Worm (Caenorhabditis elegans) whole organism, late embryonic: Measurements from ENCODE around the gene far-8.
A peak's percentile ranks its signal among the peaks of the same experiment; 100 is the strongest.

Experiments
- K02D7.2 ChIP-seq: sonication (generic microtip); optimal IDR thresholded peaks from 2 replicates; lab custom pipeline; 2017; ENCODE audit warnings: mild to moderate bottlenecking, missing genetic modification characterization, missing compliant biosample characterization
- K09A11.1 ChIP-seq: sonication (generic microtip); optimal IDR thresholded peaks from 2 replicates; lab custom pipeline; 2017; ENCODE audit warnings: antibody characterized with exemption, mild to moderate bottlenecking, missing genetic modification characterization, missing compliant biosample characterization; ENCODE audit not compliant: insufficient read depth
- ahr-1 ChIP-seq: sonication (generic microtip); optimal IDR thresholded peaks from 2 replicates; lab custom pipeline; 2016; ENCODE audit warnings: missing genetic modification characterization, missing compliant biosample characterization
- ama-1 ChIP-seq: fragments of 150-350 bp; optimal IDR thresholded peaks from 2 replicates; lab custom pipeline; 2014
- ceh-14 ChIP-seq: sonication (generic microtip); optimal IDR thresholded peaks from 2 replicates; lab custom pipeline; 2016; ENCODE audit warnings: missing genotype, missing genetic modification characterization, missing compliant biosample characterization
- ceh-18 ChIP-seq: sonication (generic microtip); optimal IDR thresholded peaks from 2 replicates; lab custom pipeline; 2016; ENCODE audit warnings: missing genetic modification characterization, missing compliant biosample characterization
- ceh-19 ChIP-seq: fragments of 200-800 bp; sonication (Bioruptor generic); optimal IDR thresholded peaks from 2 replicates; lab custom pipeline; 2018; ENCODE audit warnings: mild to moderate bottlenecking, missing genetic modification characterization, missing compliant biosample characterization
- ceh-30 ChIP-seq: fragments of 150-350 bp; optimal IDR thresholded peaks from 2 replicates; lab custom pipeline; 2014; ENCODE audit warnings: missing biosample characterization, missing genetic modification characterization
- ceh-48 ChIP-seq: sonication (generic microtip); optimal IDR thresholded peaks from 2 replicates; lab custom pipeline; 2016; ENCODE audit warnings: missing genetic modification characterization, inconsistent platforms, missing compliant biosample characterization
- ceh-6 ChIP-seq: fragments of 200-800 bp; sonication (Bioruptor generic); optimal IDR thresholded peaks from 2 replicates; lab custom pipeline; 2018; ENCODE audit warnings: mild to moderate bottlenecking, missing genetic modification characterization, missing compliant biosample characterization
- che-1 ChIP-seq: sonication (generic microtip); optimal IDR thresholded peaks from 2 replicates; lab custom pipeline; 2016; ENCODE audit warnings: mild to moderate bottlenecking, missing genetic modification characterization, missing compliant biosample characterization
- dmd-4 ChIP-seq: sonication (generic microtip); optimal IDR thresholded peaks from 2 replicates; lab custom pipeline; 2016; ENCODE audit warnings: borderline replicate concordance, missing genetic modification characterization, missing compliant biosample characterization
- elt-4 ChIP-seq: sonication (generic microtip); optimal IDR thresholded peaks from 2 replicates; lab custom pipeline; 2016; ENCODE audit warnings: missing genetic modification characterization, missing compliant biosample characterization
- ets-4 ChIP-seq: sonication (generic microtip); optimal IDR thresholded peaks from 2 replicates; lab custom pipeline; 2016; ENCODE audit warnings: missing genetic modification characterization, missing compliant biosample characterization
- eyg-1 ChIP-seq: sonication (generic microtip); optimal IDR thresholded peaks from 2 replicates; lab custom pipeline; 2016; ENCODE audit warnings: missing genotype, missing genetic modification characterization, missing compliant biosample characterization
- fkh-10 ChIP-seq: fragments of 150-350 bp; optimal IDR thresholded peaks from 2 replicates; lab custom pipeline; 2014; ENCODE audit warnings: missing biosample characterization, missing genetic modification reagents, missing genetic modification characterization
- hlh-15 ChIP-seq: sonication (generic microtip); optimal IDR thresholded peaks from 2 replicates; lab custom pipeline; 2016; ENCODE audit warnings: missing genetic modification characterization, missing compliant biosample characterization
- mec-3 ChIP-seq: sonication (generic microtip); optimal IDR thresholded peaks from 2 replicates; lab custom pipeline; 2016; ENCODE audit warnings: borderline replicate concordance, missing genetic modification characterization, missing compliant biosample characterization
- nfya-1 ChIP-seq: sonication (generic microtip); optimal IDR thresholded peaks from 2 replicates; lab custom pipeline; 2017; ENCODE audit warnings: missing genetic modification characterization, mild to moderate bottlenecking, missing compliant biosample characterization, antibody characterized with exemption, moderate library complexity
- nhr-232 ChIP-seq: sonication (generic microtip); optimal IDR thresholded peaks from 2 replicates; lab custom pipeline; 2016; ENCODE audit warnings: missing genetic modification characterization, missing compliant biosample characterization
- npax-4 ChIP-seq: sonication (generic microtip); optimal IDR thresholded peaks from 2 replicates; lab custom pipeline; 2016; ENCODE audit warnings: missing genetic modification characterization, missing compliant biosample characterization
- pax-1 ChIP-seq: fragments of 150-350 bp; optimal IDR thresholded peaks from 2 replicates; lab custom pipeline; 2014; ENCODE audit warnings: missing biosample characterization, missing genetic modification characterization
- pqm-1 ChIP-seq: sonication (generic microtip); optimal IDR thresholded peaks from 2 replicates; lab custom pipeline; 2016; ENCODE audit warnings: missing genetic modification characterization, missing compliant biosample characterization
- ref-2 ChIP-seq: sonication (generic microtip); optimal IDR thresholded peaks from 2 replicates; lab custom pipeline; 2016; ENCODE audit warnings: missing genetic modification characterization, missing compliant biosample characterization
- rnt-1 ChIP-seq: sonication (generic microtip); optimal IDR thresholded peaks from 2 replicates; lab custom pipeline; 2016; ENCODE audit warnings: missing genetic modification characterization, missing compliant biosample characterization
- sox-4 ChIP-seq: sonication (generic microtip); optimal IDR thresholded peaks from 2 replicates; lab custom pipeline; 2017; ENCODE audit warnings: mild to moderate bottlenecking, missing genetic modification characterization, inconsistent platforms, missing compliant biosample characterization
- tbx-7 ChIP-seq: sonication (generic microtip); optimal IDR thresholded peaks from 2 replicates; lab custom pipeline; 2016; ENCODE audit warnings: missing genotype, missing genetic modification characterization, missing compliant biosample characterization
- ttx-3 ChIP-seq: sonication (generic microtip); optimal IDR thresholded peaks from 2 replicates; lab custom pipeline; 2016; ENCODE audit warnings: missing genetic modification reagents, missing genetic modification characterization, missing compliant biosample characterization
- unc-3 ChIP-seq, 2 experiments: fragments of 200-800 bp in 1 of 2; sonication (Bioruptor generic) in 1 of 2; sonication (generic microtip) in 1 of 2; conservative IDR thresholded peaks in 1 of 2; optimal IDR thresholded peaks in 1 of 2; 2 replicates each; pipeline versions ENCODE4 v1.3.6 to Lab custom; 2016 to 2022; ENCODE audit warnings: missing compliant biosample characterization in 2 of 2, missing genetic modification characterization in 2 of 2, missing genetic modification reagents in 1 of 2
- unc-86 ChIP-seq: sonication (generic microtip); optimal IDR thresholded peaks from 2 replicates; lab custom pipeline; 2016; ENCODE audit warnings: missing genetic modification characterization, missing compliant biosample characterization
- zip-5 ChIP-seq: sonication (generic microtip); optimal IDR thresholded peaks from 2 replicates; lab custom pipeline; 2016; ENCODE audit warnings: missing genetic modification characterization, missing compliant biosample characterization
- ztf-16 ChIP-seq: sonication (generic microtip); optimal IDR thresholded peaks from 2 replicates; lab custom pipeline; 2017; ENCODE audit warnings: missing genetic modification characterization, missing compliant biosample characterization

Gene far-8

DNA sequence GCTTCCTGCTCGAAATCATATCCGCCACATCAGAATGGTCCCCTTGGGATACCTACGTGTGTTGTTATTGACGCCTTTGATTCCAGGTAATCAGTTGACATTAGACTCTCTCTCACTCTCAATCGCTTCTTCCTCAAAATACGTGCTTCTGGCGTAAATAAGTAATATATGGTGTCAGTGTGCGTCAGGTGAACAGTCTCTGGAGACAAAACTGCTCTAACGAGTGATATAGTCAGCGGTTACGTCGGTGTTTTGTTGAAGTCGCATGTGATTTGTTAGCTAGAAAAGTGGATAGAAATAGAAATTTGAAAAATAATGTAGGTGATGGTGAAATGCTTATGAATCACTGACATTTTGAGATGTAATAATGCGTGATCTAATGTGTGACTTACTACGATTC, 40.7 kb upstream of the far-8 start:
- TF ChIP-seq dmd-4 (tag; lab: Kevin White, UChicago) (no peak), ama-1 (lab: Kevin White, UChicago) (no peak)

DNA sequence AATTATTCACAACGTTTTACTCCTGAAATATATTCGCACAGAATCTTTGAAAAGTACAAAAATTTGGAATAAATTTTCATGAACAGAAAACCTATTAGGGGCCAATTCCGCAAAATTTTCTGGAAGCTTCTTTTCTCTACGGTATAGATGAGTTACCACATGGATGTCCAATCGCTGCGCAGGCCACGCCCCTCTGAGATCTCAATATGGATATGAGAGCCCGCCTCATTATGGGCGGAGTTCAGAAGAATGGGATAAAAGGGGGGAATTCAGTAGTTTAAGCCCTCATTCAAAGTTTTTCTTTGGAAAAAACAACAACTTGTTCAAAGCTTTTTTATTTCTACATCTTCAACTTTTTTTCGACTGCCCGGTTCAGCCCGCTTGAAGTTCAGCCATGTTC, 31.2 kb upstream of the far-8 start, which contains the start of gene daf-7:
daf-7 (plus strand) TSS at position 301 of the 400 bp plus-strand sequence.
- TF ChIP-seq ceh-30 (no peak), nfya-1 (tag; lab: Kevin White, UChicago) (no peak), eyg-1 (no peak), mec-3 (no peak), unc-86 (no peak), zip-5 (no peak), rnt-1 (tag; lab: Kevin White, UChicago) (no peak), pqm-1 (no peak), ama-1 (lab: Kevin White, UChicago) (no peak), ceh-48 (tag; lab: Kevin White, UChicago) (no peak), fkh-10 (GFP tag; lab: Kevin White, UChicago) (no peak), ceh-6 (GFP tag; lab: Kevin White, UChicago) (no peak), ets-4 (tag; lab: Kevin White, UChicago) (no peak), ceh-14 (tag; lab: Kevin White, UChicago) (no peak)

DNA sequence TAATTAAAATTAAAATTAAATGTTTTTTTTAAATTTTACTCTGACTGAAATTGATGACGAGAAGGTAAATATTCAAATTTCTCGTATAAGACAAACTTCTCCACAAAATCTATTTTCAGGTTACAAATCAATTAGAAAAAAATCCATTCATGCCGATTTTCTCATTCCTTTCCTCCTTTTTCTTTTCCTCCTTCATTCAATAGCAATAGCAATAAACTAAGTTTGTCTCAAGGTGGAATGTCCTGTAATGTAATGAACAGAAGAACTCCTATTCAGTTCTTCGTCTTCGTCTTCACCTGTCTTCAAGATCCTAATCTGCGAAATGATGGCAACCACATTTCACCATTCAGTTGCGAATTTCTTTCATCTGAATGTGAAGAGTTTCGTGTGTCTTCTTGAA, 26.9 kb upstream of the far-8 start, which contains the start of gene dac-1:
dac-1 (plus strand) TSS at position 301 of the 400 bp plus-strand sequence.
- TF ChIP-seq ahr-1 (tag; lab: Kevin White, UChicago) (no peak), elt-4 (tag; lab: Kevin White, UChicago) (no peak), ztf-16 (no peak), unc-3 (GFP tag; conservative IDR thresholded peaks at IDR 0.05; lab: Robert Waterston, UW) (no peak), unc-3 (tag; optimal IDR thresholded peaks at IDR 0.05; lab: Kevin White, UChicago) (no peak), unc-86 (no peak), pax-1 (no peak), ref-2 (tag; lab: Kevin White, UChicago) (no peak), tbx-7 (tag; lab: Kevin White, UChicago) (no peak), ceh-48 (tag; lab: Kevin White, UChicago) (no peak), nfya-1 (tag; lab: Kevin White, UChicago) (no peak), K09A11.1 (tag; lab: Kevin White, UChicago) (no peak), hlh-15 (tag; lab: Kevin White, UChicago) (no peak), che-1 (tag; lab: Kevin White, UChicago) (no peak), ttx-3 (no peak), ceh-19 (GFP tag; lab: Kevin White, UChicago) (no peak), nhr-232 (no peak), ceh-6 (GFP tag; lab: Kevin White, UChicago) (no peak), npax-4 (tag; lab: Kevin White, UChicago) (no peak), K02D7.2 (no peak)

DNA sequence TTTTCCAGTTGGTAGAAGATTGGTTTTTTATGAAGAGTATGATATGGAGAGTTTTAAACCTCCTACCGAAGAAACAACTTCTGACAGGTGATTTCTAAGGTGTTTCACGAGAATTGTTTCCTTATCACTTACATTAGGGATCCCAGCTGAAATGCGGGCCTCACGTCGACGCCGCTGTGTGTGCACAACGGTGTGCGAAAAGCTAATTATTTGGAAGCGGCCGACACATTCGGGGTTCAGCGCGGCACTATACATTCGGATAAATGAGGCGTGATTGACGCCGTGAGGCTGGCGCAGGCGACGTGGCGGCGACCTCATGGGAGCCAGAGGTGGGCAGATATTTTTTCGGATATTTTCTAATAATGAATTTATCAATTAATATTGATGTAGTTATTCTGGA, 23.4 kb upstream of the far-8 start:
- TF ChIP-seq rnt-1 (tag; lab: Kevin White, UChicago) (no peak), unc-86 (no peak), ama-1 (lab: Kevin White, UChicago) (no peak)

DNA sequence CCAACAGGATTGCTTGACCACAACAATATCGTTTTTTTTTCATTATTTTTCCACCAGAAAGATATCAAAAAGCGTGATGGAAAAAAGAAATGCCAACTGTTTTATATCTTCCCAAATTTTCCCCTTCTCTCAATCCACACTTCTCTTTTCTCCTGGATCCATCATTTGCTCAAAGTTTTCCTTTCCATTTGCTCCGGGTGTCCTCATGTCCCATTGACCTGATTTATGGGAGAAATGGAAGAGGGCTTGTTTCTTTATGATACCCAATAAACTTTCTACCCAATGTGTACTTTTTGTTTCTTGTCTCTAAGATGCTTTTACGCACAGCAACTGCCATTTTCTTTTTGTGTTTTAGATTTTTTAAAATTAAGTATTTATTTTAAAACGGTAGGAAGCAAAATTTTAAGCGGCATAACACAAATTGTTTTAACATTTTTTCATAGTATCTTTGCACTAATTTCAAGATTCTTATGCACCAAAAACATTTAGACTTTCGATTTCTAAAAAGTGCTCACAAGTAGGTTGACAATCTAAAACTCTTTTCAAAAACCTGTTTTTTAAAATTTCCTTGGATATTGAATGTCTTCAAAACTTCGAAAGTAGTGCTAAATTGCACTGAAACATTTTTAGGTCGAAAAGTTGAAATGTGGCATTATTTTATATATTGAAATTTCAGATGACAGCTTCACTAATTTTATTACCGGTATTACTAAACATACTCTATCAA, 20.0 kb upstream of the far-8 start, which contains the start of gene clec-149:
clec-149 (plus strand) TSS at position 677 of the 727 bp plus-strand sequence.
- TF ChIP-seq sox-4 (tag; lab: Kevin White, UChicago) (no peak), ceh-18 (tag; lab: Kevin White, UChicago) (peak; percentile 28)
